Worm (Caenorhabditis elegans): ENCODE measurements around the gene zip-5.
A peak's percentile ranks its signal among the peaks of the same experiment; 100 is the strongest.

- TF ChIP-seq unc-62 (GFP tag; optimal IDR thresholded peaks at IDR 0.05) (no peak), nhr-10 (tag; optimal IDR thresholded peaks at IDR 0.05) (no peak), zag-1 (tag; optimal IDR thresholded peaks at IDR 0.05) (no peak), mdl-1 (tag; optimal IDR thresholded peaks at IDR 0.05) (no peak), fos-1 (tag; optimal IDR thresholded peaks at IDR 0.05) (peak; percentile 57), aly-2 (tag; optimal IDR thresholded peaks at IDR 0.05) (no peak), ztf-11 (tag; optimal IDR thresholded peaks at IDR 0.05) (no peak), alr-1 (tag; optimal IDR thresholded peaks at IDR 0.05) (no peak), nhr-77 (tag; optimal IDR thresholded peaks at IDR 0.05) (no peak), R02D3.7 (tag; optimal IDR thresholded peaks at IDR 0.05) (no peak), peb-1 (tag; optimal IDR thresholded peaks at IDR 0.05) (no peak)
Observed at ce11 chrV:13266630-13267029, 2.3 kb downstream of the zip-5 start.

Measured in whole organism, L2 larva.